Fruit fly (Drosophila melanogaster): ENCODE results near the gene Argk2.

DNA sequence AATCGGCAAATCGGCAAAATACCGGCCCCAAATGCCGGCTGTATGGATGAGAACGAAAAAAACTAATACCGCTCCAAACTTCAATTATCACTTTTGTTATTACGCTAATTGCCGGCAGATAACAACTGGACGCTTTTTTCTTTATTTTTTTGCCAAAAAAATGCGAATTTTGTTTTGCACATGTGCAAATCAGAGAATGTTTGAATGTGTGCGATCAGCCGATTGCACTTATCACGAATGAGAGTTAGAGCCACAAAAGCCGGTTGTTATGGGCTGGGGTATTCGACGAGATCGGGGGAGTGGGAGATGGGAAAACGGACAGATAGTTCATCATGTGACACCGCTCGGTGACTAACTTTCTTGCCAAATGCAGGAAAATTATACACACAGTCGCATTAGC lies 16.4 kb downstream of the Argk2 start:
- TF ChIP-seq slbo (GFP tag; IDR thresholded peaks at IDR 0.05) (no peak), sr (GFP tag; IDR thresholded peaks at IDR 0.05) (no peak), Dfd (GFP tag; optimal IDR thresholded peaks at IDR 0.05) (no peak), CG17568 (GFP tag; optimal IDR thresholded peaks at IDR 0.05) (no peak), CG14050 (GFP tag; IDR thresholded peaks at IDR 0.05) (no peak), CG32767 (GFP tag; IDR thresholded peaks at IDR 0.05) (no peak), psq (GFP tag; optimal IDR thresholded peaks at IDR 0.05) (no peak), Hr39 (optimal IDR thresholded peaks at IDR 0.05) (no peak), CG3847 (GFP tag; IDR thresholded peaks at IDR 0.05) (no peak), Taf1 (GFP tag; IDR thresholded peaks at IDR 0.05) (no peak)
